Worm (Caenorhabditis elegans) whole organism, L4 larva: ENCODE results near the gene T07E3.4.

Experiments used
- ces-1 ChIP-seq: fragments of 150-350 bp; sonication (generic microtip); optimal IDR thresholded peaks from 4 replicates; lab custom pipeline; 2014; ENCODE audit warnings: missing biosample characterization, missing genetic modification reagents, missing genetic modification characterization
- fos-1 ChIP-seq: fragments of 150-350 bp; optimal IDR thresholded peaks from 2 replicates; lab custom pipeline; 2014; ENCODE audit warnings: missing biosample characterization, missing genetic modification characterization
- lin-13 ChIP-seq: fragments of 150-350 bp; optimal IDR thresholded peaks from 2 replicates; lab custom pipeline; 2014; ENCODE audit warnings: missing biosample characterization, missing genetic modification reagents, missing genetic modification characterization
- mdl-1 ChIP-seq, 2 experiments: fragments of 150-350 bp in 1 of 2; sonication (generic microtip) in 1 of 2; optimal IDR thresholded peaks; 2 replicates each; lab custom pipeline; 2014 to 2017; ENCODE audit warnings: missing biosample characterization in 2 of 2, missing genetic modification characterization in 2 of 2
- zag-1 ChIP-seq: fragments of 150-350 bp; optimal IDR thresholded peaks from 2 replicates; lab custom pipeline; 2014; ENCODE audit warnings: missing biosample characterization, missing genetic modification characterization
- zip-2 ChIP-seq: fragments of 150-350 bp; optimal IDR thresholded peaks from 2 replicates; lab custom pipeline; 2014; ENCODE audit warnings: missing biosample characterization, missing genetic modification characterization

- TF ChIP-seq zag-1 = no peak
- TF ChIP-seq lin-13 (GFP tag; lab: Kevin White, UChicago) = no peak
- TF ChIP-seq mdl-1 (tag; optimal IDR thresholded peaks at IDR 0.05; lab: Kevin White, UChicago) = no peak
- no peak for TF ChIP-seq fos-1 (tag; lab: Kevin White, UChicago)
- no peak for TF ChIP-seq ces-1
- no peak for TF ChIP-seq zip-2 (tag; lab: Kevin White, UChicago)
These were observed 48.6 kb downstream of the T07E3.4 start, which contains the start of gene let-711 for ce11 chrIII:6946382-6946781.
